Fruit fly (Drosophila melanogaster) whole organism, embryonic: ENCODE measurements around the gene Lst8.
A peak's percentile ranks its signal among the peaks of the same experiment; 100 is the strongest.

Experiments
- Antp ChIP-seq: fragments of 200-800 bp; sonication (Bioruptor generic); optimal IDR thresholded peaks from 3 replicates; lab custom pipeline; 2016; ENCODE audit warnings: missing biosample characterization, missing genetic modification characterization
- B-H2 ChIP-seq: fragments of 200-800 bp; sonication (Bioruptor generic); optimal IDR thresholded peaks from 2 replicates; lab custom pipeline; 2018; ENCODE audit warnings: missing biosample characterization, mild to moderate bottlenecking, missing genetic modification characterization
- CG11093 ChIP-seq: fragments of 200-800 bp; sonication (Bioruptor generic); IDR thresholded peaks from 3 replicates; pipeline ENCODE4 v1.3.6; 2022; ENCODE audit warnings: missing biosample characterization, missing genetic modification characterization
- CG11247 ChIP-seq: fragments of 200-800 bp; sonication (Bioruptor generic); IDR thresholded peaks from 2 replicates; pipeline ENCODE4 v1.3.6; 2022; ENCODE audit warnings: missing biosample characterization, missing genetic modification characterization
- CG12299 ChIP-seq: fragments of 200-800 bp; sonication (Bioruptor generic); optimal IDR thresholded peaks from 2 replicates; lab custom pipeline; 2018; ENCODE audit warnings: missing biosample characterization, mild to moderate bottlenecking, missing genetic modification characterization
- CG13287 ChIP-seq: fragments of 200-800 bp; sonication (Bioruptor generic); IDR thresholded peaks from 2 replicates; pipeline ENCODE4 v1.3.6; 2022; ENCODE audit warnings: missing biosample characterization, missing genetic modification characterization; ENCODE audit not compliant: partially characterized antibody
- CG13424 ChIP-seq: fragments of 200-800 bp; sonication (Bioruptor generic); optimal IDR thresholded peaks from 2 replicates; lab custom pipeline; 2019; ENCODE audit warnings: missing biosample characterization, mild to moderate bottlenecking, missing genetic modification characterization, moderate library complexity
- CG13624 ChIP-seq: fragments of 200-800 bp; sonication (Bioruptor generic); optimal IDR thresholded peaks from 2 replicates; lab custom pipeline; 2016; ENCODE audit warnings: missing biosample characterization, missing genetic modification characterization
- CG13894 ChIP-seq: fragments of 200-800 bp; sonication (Bioruptor generic); optimal IDR thresholded peaks from 3 replicates; lab custom pipeline; 2018; ENCODE audit warnings: missing biosample characterization, mild to moderate bottlenecking, missing genetic modification characterization, moderate library complexity
- CG14965 ChIP-seq: fragments of 200-800 bp; sonication (Bioruptor generic); optimal IDR thresholded peaks from 2 replicates; lab custom pipeline; 2016; ENCODE audit warnings: missing biosample characterization, missing genetic modification characterization, borderline replicate concordance
- CG15073 ChIP-seq: fragments of 200-800 bp; sonication (Bioruptor generic); optimal IDR thresholded peaks from 2 replicates; lab custom pipeline; 2016; ENCODE audit warnings: missing biosample characterization, missing genetic modification characterization
- CG15514 ChIP-seq: fragments of 200-800 bp; sonication (Bioruptor generic); optimal IDR thresholded peaks from 3 replicates; lab custom pipeline; 2017; ENCODE audit warnings: missing biosample characterization, missing genetic modification characterization, mild to moderate bottlenecking, moderate library complexity, missing genetic modification reagents
- CG1603 ChIP-seq: fragments of 200-800 bp; sonication (Bioruptor generic); optimal IDR thresholded peaks from 2 replicates; lab custom pipeline; 2019; ENCODE audit warnings: missing biosample characterization, mild to moderate bottlenecking, missing genetic modification characterization, moderate library complexity
- CG16813 ChIP-seq: fragments of 200-800 bp; sonication (Bioruptor generic); IDR thresholded peaks from 3 replicates; pipeline ENCODE4 v1.3.6; 2022; ENCODE audit warnings: missing biosample characterization, missing genetic modification characterization; ENCODE audit not compliant: partially characterized antibody
- CG17385 ChIP-seq: fragments of 200-800 bp; sonication (Bioruptor generic); optimal IDR thresholded peaks from 3 replicates; lab custom pipeline; 2018; ENCODE audit warnings: missing biosample characterization, mild to moderate bottlenecking, missing genetic modification characterization
- CG1792 ChIP-seq: fragments of 200-800 bp; sonication (Bioruptor generic); optimal IDR thresholded peaks from 2 replicates; lab custom pipeline; 2016; ENCODE audit warnings: missing biosample characterization, missing genetic modification characterization
- CG2120 ChIP-seq: fragments of 200-800 bp; sonication (Bioruptor generic); optimal IDR thresholded peaks from 3 replicates; lab custom pipeline; 2016; ENCODE audit warnings: missing biosample characterization, missing genetic modification characterization
- CG30431 ChIP-seq: fragments of 200-800 bp; sonication (Bioruptor generic); optimal IDR thresholded peaks from 2 replicates; lab custom pipeline; 2017; ENCODE audit warnings: missing biosample characterization, missing genetic modification characterization
- CG34376 ChIP-seq: fragments of 200-800 bp; sonication (Bioruptor generic); optimal IDR thresholded peaks from 2 replicates; lab custom pipeline; 2018; ENCODE audit warnings: missing biosample characterization, mild to moderate bottlenecking, missing genetic modification characterization
- CG4730 ChIP-seq: fragments of 200-800 bp; sonication (Bioruptor generic); IDR thresholded peaks from 2 replicates; pipeline ENCODE4 v1.3.6; 2022; ENCODE audit warnings: missing biosample characterization, missing genetic modification characterization
- CG6791 ChIP-seq: fragments of 200-800 bp; sonication (Bioruptor generic); IDR thresholded peaks from 3 replicates; pipeline ENCODE4 v1.3.6; 2022; ENCODE audit warnings: missing biosample characterization, missing genetic modification characterization; ENCODE audit not compliant: partially characterized antibody
- CG7372 ChIP-seq: fragments of 200-800 bp; sonication (Bioruptor generic); IDR thresholded peaks from 2 replicates; pipeline ENCODE4 v1.3.6; 2022; ENCODE audit warnings: missing biosample characterization, missing genetic modification characterization
- CG8359 ChIP-seq: fragments of 200-800 bp; sonication (Bioruptor generic); optimal IDR thresholded peaks from 2 replicates; lab custom pipeline; 2017; ENCODE audit warnings: missing biosample characterization, mild to moderate bottlenecking, missing genetic modification characterization, borderline replicate concordance
- CoRest ChIP-seq: fragments of 200-800 bp; sonication (Bioruptor generic); optimal IDR thresholded peaks from 3 replicates; lab custom pipeline; 2018; ENCODE audit warnings: missing biosample characterization, mild to moderate bottlenecking, missing genetic modification characterization, moderate library complexity
- Eip74EF ChIP-seq, 2 experiments: fragments of 200-800 bp in 1 of 2; fragments of >200 bp in 1 of 2; sonication (Bioruptor generic) in 1 of 2; optimal IDR thresholded peaks; 2 replicates each; lab custom pipeline; 2017 to 2019; ENCODE audit warnings: missing biosample characterization in 2 of 2, missing genetic modification characterization in 2 of 2, mild to moderate bottlenecking in 1 of 2, moderate library complexity in 1 of 2
- Gug ChIP-seq: fragments of 200-800 bp; sonication (Bioruptor generic); IDR thresholded peaks from 4 replicates; pipeline ENCODE4 v1.3.6; 2022; ENCODE audit warnings: missing biosample characterization, missing genetic modification characterization
- H2.0 ChIP-seq: fragments of 200-800 bp; sonication (Bioruptor generic); IDR thresholded peaks from 2 replicates; pipeline ENCODE4 v1.3.6; 2022; ENCODE audit warnings: missing biosample characterization, missing genetic modification characterization
- Med ChIP-seq: fragments of 200-800 bp; sonication (Bioruptor generic); peaks from one replicate; lab custom pipeline; 2016; ENCODE audit warnings: missing biosample characterization, missing genetic modification characterization, mild to moderate bottlenecking, inconsistent platforms, moderate library complexity
- NFAT ChIP-seq: fragments of 200-800 bp; sonication (Bioruptor generic); IDR thresholded peaks from 2 replicates; pipeline ENCODE4 v1.3.6; 2022; ENCODE audit warnings: missing biosample characterization, missing genetic modification characterization
- Rx ChIP-seq: fragments of 200-800 bp; sonication (Bioruptor generic); IDR thresholded peaks from 2 replicates; pipeline ENCODE4 v1.3.6; 2022; ENCODE audit warnings: missing biosample characterization, missing genetic modification characterization
- Vsx1 ChIP-seq: fragments of 200-800 bp; sonication (Bioruptor generic); optimal IDR thresholded peaks from 2 replicates; lab custom pipeline; 2017; ENCODE audit warnings: missing biosample characterization, mild to moderate bottlenecking, missing genetic modification characterization, missing genetic modification reagents
- Xbp1 ChIP-seq: fragments of 200-800 bp; sonication (Bioruptor generic); optimal IDR thresholded peaks from 3 replicates; lab custom pipeline; 2016; ENCODE audit warnings: missing biosample characterization, mild to moderate bottlenecking, missing genetic modification characterization
- az2 ChIP-seq: fragments of 200-800 bp; sonication (Bioruptor generic); optimal IDR thresholded peaks from 3 replicates; lab custom pipeline; 2016; ENCODE audit warnings: missing biosample characterization, missing genetic modification characterization
- bsh ChIP-seq, 2 experiments: fragments of 200-800 bp; sonication (Bioruptor generic); optimal IDR thresholded peaks; 2 replicates each; lab custom pipeline; 2017 to 2018; ENCODE audit warnings: mild to moderate bottlenecking in 2 of 2, missing biosample characterization in 2 of 2, missing genetic modification characterization in 2 of 2, moderate library complexity in 1 of 2
- da ChIP-seq: fragments of 200-800 bp; sonication (Bioruptor generic); optimal IDR thresholded peaks from 2 replicates; lab custom pipeline; 2016; ENCODE audit warnings: missing biosample characterization, missing genetic modification characterization
- dpn ChIP-seq, 2 experiments: fragments of 200-800 bp; sonication (Bioruptor generic); optimal IDR thresholded peaks; 3 replicates each; lab custom pipeline; 2016; ENCODE audit warnings: missing biosample characterization in 2 of 2, missing genetic modification characterization in 2 of 2
- eve ChIP-seq, 2 experiments: fragments of >200 bp; optimal IDR thresholded peaks; 2 replicates each; lab custom pipeline; 2017; ENCODE audit warnings: missing biosample characterization in 2 of 2, missing genetic modification characterization in 2 of 2
- ham ChIP-seq: fragments of 200-800 bp; sonication (Bioruptor generic); IDR thresholded peaks from 2 replicates; pipeline ENCODE4 v1.3.6; 2022; ENCODE audit warnings: missing biosample characterization, missing genetic modification characterization
- ind ChIP-seq: fragments of 200-800 bp; sonication (Bioruptor generic); optimal IDR thresholded peaks from 3 replicates; lab custom pipeline; 2016; ENCODE audit warnings: missing biosample characterization, missing genetic modification characterization
- kay ChIP-seq: fragments of 200-800 bp; sonication (Bioruptor generic); optimal IDR thresholded peaks from 2 replicates; lab custom pipeline; 2016; ENCODE audit warnings: missing biosample characterization, missing genetic modification characterization
- pan ChIP-seq, 4 experiments: fragments of >200 bp in 3 of 4; fragments of 200-800 bp in 1 of 4; sonication (Bioruptor generic) in 1 of 4; optimal IDR thresholded peaks in 3 of 4; IDR thresholded peaks in 1 of 4; 2 replicates each; pipeline versions ENCODE4 v1.3.6 to Lab custom; 2017 to 2022; ENCODE audit warnings: missing biosample characterization in 2 of 4, missing genetic modification characterization in 2 of 4, mixed read lengths in 1 of 4
- psq ChIP-seq: fragments of 200-800 bp; sonication (Bioruptor generic); optimal IDR thresholded peaks from 2 replicates; lab custom pipeline; 2017; ENCODE audit warnings: missing biosample characterization, missing genetic modification characterization
- row ChIP-seq: fragments of 200-800 bp; sonication (Bioruptor generic); IDR thresholded peaks from 3 replicates; pipeline ENCODE4 v1.3.6; 2022; ENCODE audit warnings: missing biosample characterization, missing genetic modification characterization
- scrt ChIP-seq: fragments of 200-800 bp; sonication (Bioruptor generic); optimal IDR thresholded peaks from 2 replicates; lab custom pipeline; 2018; ENCODE audit warnings: missing biosample characterization, mild to moderate bottlenecking, missing genetic modification characterization, moderate library complexity
- sd ChIP-seq: fragments of 200-800 bp; sonication (Bioruptor generic); optimal IDR thresholded peaks from 3 replicates; lab custom pipeline; 2018; ENCODE audit warnings: missing biosample characterization, mild to moderate bottlenecking, missing genetic modification characterization, moderate library complexity
- sens-2 ChIP-seq: fragments of 200-800 bp; sonication (Bioruptor generic); IDR thresholded peaks from 2 replicates; pipeline ENCODE4 v1.3.6; 2022; ENCODE audit warnings: missing biosample characterization, missing genetic modification characterization
- sna ChIP-seq: fragments of 200-800 bp; sonication (Bioruptor generic); IDR thresholded peaks from 2 replicates; pipeline ENCODE4 v1.3.6; 2022; ENCODE audit warnings: missing biosample characterization, missing genetic modification characterization; ENCODE audit not compliant: partially characterized antibody
- sob ChIP-seq: fragments of 200-800 bp; sonication (Bioruptor generic); IDR thresholded peaks from 2 replicates; pipeline ENCODE4 v1.3.6; 2022; ENCODE audit warnings: missing biosample characterization, missing genetic modification characterization
- sug ChIP-seq: fragments of 200-800 bp; optimal IDR thresholded peaks from 2 replicates; lab custom pipeline; 2019; ENCODE audit warnings: missing biosample characterization, mild to moderate bottlenecking, missing genetic modification characterization, moderate library complexity
- vfl ChIP-seq: fragments of 200-800 bp; sonication (Bioruptor generic); optimal IDR thresholded peaks from 2 replicates; lab custom pipeline; 2016; ENCODE audit warnings: missing biosample characterization, missing genetic modification characterization

Gene Lst8

DNA sequence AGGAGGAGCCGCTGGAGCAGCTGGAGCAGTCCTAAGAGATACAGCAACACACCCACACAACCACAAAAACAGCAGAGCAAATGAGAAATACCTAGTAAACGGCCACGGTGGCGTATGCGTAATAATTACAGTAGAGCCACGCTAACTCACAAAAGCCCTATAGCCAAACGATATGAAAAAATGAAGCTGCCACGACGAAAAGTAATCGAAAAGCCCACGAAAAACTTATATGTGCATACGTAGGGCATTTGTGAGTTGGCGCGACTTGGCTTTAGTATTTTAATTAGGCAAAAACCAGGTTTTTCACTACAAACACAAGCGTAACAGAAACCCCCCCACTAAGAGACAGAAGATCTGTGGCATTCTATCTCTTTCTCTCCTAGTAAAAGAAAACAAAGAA, 17.9 kb downstream of the Lst8 start (continued):
- peak; percentile 30; the same call in 1 of the 2 replicates for TF ChIP-seq sob
- peak; percentile 45 for TF ChIP-seq CG7372 (GFP tag; lab: Robert Waterston, UW)
- peak; percentile 10 for TF ChIP-seq CoRest (tag; lab: Kevin White, UChicago)
- TF ChIP-seq az2 (GFP tag; lab: Kevin White, UChicago) = no peak
- TF ChIP-seq CG4730 (GFP tag; lab: Robert Waterston, UW) = 0 out of 2 replicates have a peak, but pooled peaks have one; percentile 12
- no peak for TF ChIP-seq CG12299
- no peak for TF ChIP-seq da
- TF ChIP-seq Antp (GFP tag; lab: Kevin White, UChicago) = peak; percentile 7
- peak; percentile 7 for TF ChIP-seq dpn (GFP tag; optimal IDR thresholded peaks at IDR 0.05; lab: Kevin White, UChicago)
- peak; percentile 57 for TF ChIP-seq CG2120
- no peak for TF ChIP-seq CG13624
- TF ChIP-seq CG8359 (GFP tag; lab: Kevin White, UChicago) = no peak
- no peak for TF ChIP-seq ham
- TF ChIP-seq sens-2 (GFP tag; lab: Robert Waterston, UW) = no peak
- TF ChIP-seq Gug (GFP tag; lab: Robert Waterston, UW) = peak; percentile 35; the same call in 1 of the 4 replicates
- no peak for TF ChIP-seq psq (GFP tag; lab: Kevin White, UChicago)
- TF ChIP-seq CG13894 = peak; percentile 47
- peak; percentile 37 for TF ChIP-seq CG17385 (GFP tag; lab: Kevin White, UChicago)
- no peak for TF ChIP-seq CG16813 (GFP tag; lab: Robert Waterston, UW)
- TF ChIP-seq CG34376 = no peak
- TF ChIP-seq CG1603 (tag; lab: Kevin White, UChicago) = no peak
- no peak for TF ChIP-seq sna (GFP tag; lab: Robert Waterston, UW)
- no peak for TF ChIP-seq CG15073 (GFP tag; lab: Kevin White, UChicago)
- no peak for TF ChIP-seq eve (GFP tag; optimal IDR thresholded peaks at IDR 0.05; lab: Kevin White, UChicago)
- no peak for TF ChIP-seq Rx (GFP tag; lab: Robert Waterston, UW)
- TF ChIP-seq CG13287 = no peak
- peak; percentile 85 for TF ChIP-seq Med (GFP tag; lab: Kevin White, UChicago)
- no peak for TF ChIP-seq CG30431 (GFP tag; lab: Kevin White, UChicago)
- peak; percentile 18 for TF ChIP-seq B-H2 (GFP tag; lab: Kevin White, UChicago)
- TF ChIP-seq CG15514 = peak; percentile 0
- TF ChIP-seq pan (optimal IDR thresholded peaks at IDR 0.05; lab: Kevin White, UChicago) = no peak
- TF ChIP-seq pan (GFP tag; optimal IDR thresholded peaks at IDR 0.05 in 1 of 2, IDR thresholded peaks at IDR 0.05 in 1 of 2) = peak in 1 of 2 experiments; percentile 32
- TF ChIP-seq vfl = no peak
- no peak for TF ChIP-seq CG1792 (GFP tag; lab: Kevin White, UChicago)
- TF ChIP-seq CG14965 (GFP tag; lab: Kevin White, UChicago) = no peak
- no peak for TF ChIP-seq kay
- no peak for TF ChIP-seq CG6791 (GFP tag; lab: Robert Waterston, UW)
- TF ChIP-seq scrt (GFP tag; lab: Kevin White, UChicago) = no peak
- no peak for TF ChIP-seq CG11093
- TF ChIP-seq sug (tag; lab: Kevin White, UChicago) = peak; percentile 25
- TF ChIP-seq CG13424 = peak; percentile 18
- peak; percentile 9 for TF ChIP-seq ind
- TF ChIP-seq row (GFP tag; lab: Robert Waterston, UW) = peak; percentile 75
- no peak for TF ChIP-seq bsh (GFP tag; optimal IDR thresholded peaks at IDR 0.05; lab: Kevin White, UChicago)
- TF ChIP-seq Xbp1 (GFP tag; lab: Kevin White, UChicago) = peak; percentile 13
- no peak for TF ChIP-seq H2.0 (GFP tag; lab: Robert Waterston, UW)
- peak; percentile 58; the same call in 1 of the 2 replicates for TF ChIP-seq NFAT (GFP tag; lab: Robert Waterston, UW)
- peak; percentile 36 for TF ChIP-seq sd
- TF ChIP-seq Eip74EF (GFP tag; optimal IDR thresholded peaks at IDR 0.05; lab: Kevin White, UChicago) = no peak
- peak; percentile 7 for TF ChIP-seq Vsx1 (GFP tag; lab: Kevin White, UChicago)
- 0 out of 2 replicates have a peak, but pooled peaks have one; percentile 14 for TF ChIP-seq CG11247 (GFP tag; lab: Robert Waterston, UW)
